Fruit fly (Drosophila melanogaster) whole organism, embryonic: ENCODE data around the gene CG12078.
A peak's percentile ranks its signal among the peaks of the same experiment; 100 is the strongest.

Experiments used
- Atf6 ChIP-seq: fragments of 200-800 bp; sonication (Bioruptor generic); IDR thresholded peaks from 2 replicates; pipeline ENCODE4 v1.3.6; 2022; ENCODE audit warnings: missing biosample characterization, missing genetic modification characterization
- B-H2 ChIP-seq: fragments of 200-800 bp; sonication (Bioruptor generic); optimal IDR thresholded peaks from 2 replicates; lab custom pipeline; 2018; ENCODE audit warnings: missing biosample characterization, mild to moderate bottlenecking, missing genetic modification characterization
- Bgb ChIP-seq: fragments of 200-800 bp; sonication (Bioruptor generic); IDR thresholded peaks from 2 replicates; pipeline ENCODE4 v1.3.6; 2022; ENCODE audit warnings: missing biosample characterization, missing genetic modification characterization; ENCODE audit not compliant: partially characterized antibody
- BtbVII ChIP-seq: fragments of 200-800 bp; sonication (Bioruptor generic); optimal IDR thresholded peaks from 3 replicates; lab custom pipeline; 2017; ENCODE audit warnings: missing biosample characterization, mild to moderate bottlenecking, missing genetic modification characterization
- CG10462 ChIP-seq: fragments of 200-800 bp; sonication (Bioruptor generic); optimal IDR thresholded peaks from 2 replicates; lab custom pipeline; 2016; ENCODE audit warnings: missing biosample characterization, missing genetic modification characterization
- CG11456 ChIP-seq: fragments of 200-800 bp; sonication (Bioruptor generic); IDR thresholded peaks from 3 replicates; pipeline ENCODE4 v1.3.6; 2022; ENCODE audit warnings: missing biosample characterization, missing genetic modification characterization
- CG11696 ChIP-seq: fragments of 200-800 bp; sonication (Bioruptor generic); IDR thresholded peaks from 2 replicates; pipeline ENCODE4 v1.3.6; 2022; ENCODE audit warnings: missing biosample characterization, missing genetic modification characterization
- CG12155 ChIP-seq: fragments of 200-800 bp; sonication (Bioruptor generic); optimal IDR thresholded peaks from 3 replicates; lab custom pipeline; 2016; ENCODE audit warnings: missing biosample characterization, missing genetic modification characterization
- CG17612 ChIP-seq: fragments of 200-800 bp; sonication (Bioruptor generic); IDR thresholded peaks from 2 replicates; pipeline ENCODE4 v1.3.6; 2022; ENCODE audit warnings: missing biosample characterization, missing genetic modification characterization
- CG2129 ChIP-seq: fragments of 200-800 bp; sonication (Bioruptor generic); IDR thresholded peaks from 2 replicates; pipeline ENCODE4 v1.3.6; 2022; ENCODE audit warnings: missing biosample characterization, missing genetic modification characterization; ENCODE audit not compliant: partially characterized antibody
- CG32772 ChIP-seq: fragments of 200-800 bp; sonication (Bioruptor generic); IDR thresholded peaks from 2 replicates; pipeline ENCODE4 v1.3.6; 2022; ENCODE audit warnings: missing biosample characterization, missing genetic modification characterization
- CG33557 ChIP-seq: fragments of 200-800 bp; sonication (Bioruptor generic); optimal IDR thresholded peaks from 2 replicates; lab custom pipeline; 2019; ENCODE audit warnings: missing biosample characterization, mild to moderate bottlenecking, missing genetic modification characterization, moderate library complexity
- CG42726 ChIP-seq: fragments of 200-800 bp; sonication (Bioruptor generic); IDR thresholded peaks from 2 replicates; pipeline ENCODE4 v1.3.6; 2022; ENCODE audit warnings: missing biosample characterization, missing genetic modification characterization; ENCODE audit not compliant: partially characterized antibody
- CG6254 ChIP-seq: fragments of 200-800 bp; sonication (Bioruptor generic); optimal IDR thresholded peaks from 3 replicates; lab custom pipeline; 2017; ENCODE audit warnings: mild to moderate bottlenecking, missing biosample characterization, missing genetic modification reagents, missing genetic modification characterization
- Doc3 ChIP-seq: fragments of 200-800 bp; sonication (Bioruptor generic); IDR thresholded peaks from 3 replicates; pipeline ENCODE4 v1.3.6; 2022; ENCODE audit warnings: missing biosample characterization, missing genetic modification characterization; ENCODE audit not compliant: partially characterized antibody
- Dref ChIP-seq: fragments of 200-800 bp; sonication (Bioruptor generic); IDR thresholded peaks from 2 replicates; pipeline ENCODE4 v1.3.6; 2022; ENCODE audit warnings: missing biosample characterization, missing genetic modification characterization
- E2f2 ChIP-seq: fragments of 200-800 bp; sonication (Bioruptor generic); IDR thresholded peaks from 2 replicates; pipeline ENCODE4 v1.3.6; 2022; ENCODE audit warnings: missing biosample characterization, missing genetic modification characterization
- Hand ChIP-seq: fragments of 200-800 bp; sonication (Bioruptor generic); optimal IDR thresholded peaks from 2 replicates; lab custom pipeline; 2017; ENCODE audit warnings: mild to moderate bottlenecking, missing biosample characterization, missing genetic modification reagents, missing genetic modification characterization
- MESR4 ChIP-seq: fragments of 200-800 bp; sonication (Bioruptor generic); optimal IDR thresholded peaks from 2 replicates; lab custom pipeline; 2018; ENCODE audit warnings: missing biosample characterization, mild to moderate bottlenecking, missing genetic modification characterization, moderate library complexity
- Rfx ChIP-seq: fragments of 200-800 bp; sonication (Bioruptor generic); IDR thresholded peaks from 2 replicates; pipeline ENCODE4 v1.3.6; 2022; ENCODE audit warnings: missing biosample characterization, missing genetic modification characterization
- Sry-β ChIP-seq: fragments of 200-800 bp; sonication (Bioruptor generic); optimal IDR thresholded peaks from 2 replicates; lab custom pipeline; 2018; ENCODE audit warnings: missing biosample characterization, mild to moderate bottlenecking, missing genetic modification characterization, moderate library complexity
- YL-1 ChIP-seq: fragments of 200-800 bp; sonication (Bioruptor generic); optimal IDR thresholded peaks from 3 replicates; lab custom pipeline; 2017; ENCODE audit warnings: missing biosample characterization, mild to moderate bottlenecking, missing genetic modification characterization
- bigmax ChIP-seq: fragments of 200-800 bp; sonication (Bioruptor generic); optimal IDR thresholded peaks from 2 replicates; lab custom pipeline; 2018; ENCODE audit warnings: missing biosample characterization, mild to moderate bottlenecking, missing genetic modification characterization
- bowl ChIP-seq: fragments of 200-800 bp; sonication (Bioruptor generic); IDR thresholded peaks from 2 replicates; pipeline ENCODE4 v1.3.6; 2022; ENCODE audit warnings: missing biosample characterization, missing genetic modification characterization
- cg ChIP-seq: fragments of 200-800 bp; sonication (Bioruptor generic); optimal IDR thresholded peaks from 3 replicates; lab custom pipeline; 2019; ENCODE audit warnings: missing biosample characterization, mild to moderate bottlenecking, missing genetic modification characterization, moderate library complexity
- ems ChIP-seq: fragments of 200-800 bp; sonication (Bioruptor generic); optimal IDR thresholded peaks from 3 replicates; lab custom pipeline; 2016; ENCODE audit warnings: missing biosample characterization, missing genetic modification characterization
- ftz-f1 ChIP-seq: fragments of 200-800 bp; sonication (Bioruptor generic); optimal IDR thresholded peaks from 2 replicates; lab custom pipeline; 2016; ENCODE audit warnings: missing biosample characterization, missing genetic modification characterization
- gsb-n ChIP-seq: fragments of 200-800 bp; sonication (Bioruptor generic); optimal IDR thresholded peaks from 3 replicates; lab custom pipeline; 2018; ENCODE audit warnings: missing biosample characterization, mild to moderate bottlenecking, missing genetic modification characterization
- jigr1 ChIP-seq: fragments of 200-800 bp; sonication (Bioruptor generic); IDR thresholded peaks from 3 replicates; pipeline ENCODE4 v1.3.6; 2022; ENCODE audit warnings: missing biosample characterization, missing genetic modification characterization
- jumu ChIP-seq: fragments of 200-800 bp; sonication (Bioruptor generic); optimal IDR thresholded peaks from 3 replicates; lab custom pipeline; 2016; ENCODE audit warnings: missing biosample characterization, missing genetic modification characterization
- mam ChIP-seq: fragments of 200-800 bp; sonication (Bioruptor generic); optimal IDR thresholded peaks from 3 replicates; lab custom pipeline; 2016; ENCODE audit warnings: missing biosample characterization, missing genetic modification characterization
- mirr ChIP-seq: fragments of 200-800 bp; sonication (Bioruptor generic); optimal IDR thresholded peaks from 3 replicates; lab custom pipeline; 2018; ENCODE audit warnings: missing biosample characterization, mild to moderate bottlenecking, missing genetic modification characterization
- nom ChIP-seq: fragments of 200-800 bp; sonication (Bioruptor generic); optimal IDR thresholded peaks from 2 replicates; lab custom pipeline; 2017; ENCODE audit warnings: missing biosample characterization, missing genetic modification characterization, mild to moderate bottlenecking, moderate library complexity, missing genetic modification reagents
- onecut ChIP-seq: fragments of 200-800 bp; sonication (Bioruptor generic); IDR thresholded peaks from 2 replicates; pipeline ENCODE4 v1.3.6; 2022; ENCODE audit warnings: missing biosample characterization, missing genetic modification characterization
- p53 ChIP-seq: fragments of 200-800 bp; sonication (Bioruptor generic); optimal IDR thresholded peaks from 2 replicates; lab custom pipeline; 2016; ENCODE audit warnings: missing biosample characterization, missing genetic modification characterization
- pros ChIP-seq: fragments of 200-800 bp; sonication (Bioruptor generic); optimal IDR thresholded peaks from 3 replicates; lab custom pipeline; 2019; ENCODE audit warnings: missing biosample characterization, mild to moderate bottlenecking, missing genetic modification characterization, moderate library complexity
- psq ChIP-seq: fragments of 200-800 bp; sonication (Bioruptor generic); optimal IDR thresholded peaks from 2 replicates; lab custom pipeline; 2017; ENCODE audit warnings: missing biosample characterization, missing genetic modification characterization
- pzg ChIP-seq: fragments of 200-800 bp; sonication (Bioruptor generic); optimal IDR thresholded peaks from 3 replicates; lab custom pipeline; 2018; ENCODE audit warnings: missing biosample characterization, mild to moderate bottlenecking, missing genetic modification characterization, moderate library complexity
- sens ChIP-seq: fragments of 200-800 bp; sonication (Bioruptor generic); peaks from one replicate; lab custom pipeline; 2016; ENCODE audit warnings: missing biosample characterization, missing genetic modification characterization
- sens-2 ChIP-seq: fragments of 200-800 bp; sonication (Bioruptor generic); IDR thresholded peaks from 2 replicates; pipeline ENCODE4 v1.3.6; 2022; ENCODE audit warnings: missing biosample characterization, missing genetic modification characterization
- sim ChIP-seq: fragments of 200-800 bp; sonication (Bioruptor generic); IDR thresholded peaks from 2 replicates; pipeline ENCODE4 v1.3.6; 2022; ENCODE audit warnings: missing biosample characterization, missing genetic modification characterization
- slbo ChIP-seq: fragments of 200-800 bp; sonication (Bioruptor generic); IDR thresholded peaks from 2 replicates; pipeline ENCODE4 v1.3.6; 2022; ENCODE audit warnings: missing biosample characterization, missing genetic modification characterization
- slp2 ChIP-seq: fragments of 200-800 bp; sonication (Bioruptor generic); optimal IDR thresholded peaks from 2 replicates; lab custom pipeline; 2016; ENCODE audit warnings: missing biosample characterization, missing genetic modification characterization
- sob ChIP-seq: fragments of 200-800 bp; sonication (Bioruptor generic); IDR thresholded peaks from 2 replicates; pipeline ENCODE4 v1.3.6; 2022; ENCODE audit warnings: missing biosample characterization, missing genetic modification characterization
- tin ChIP-seq: fragments of 200-800 bp; sonication (Bioruptor generic); optimal IDR thresholded peaks from 3 replicates; lab custom pipeline; 2016; ENCODE audit warnings: missing biosample characterization, missing genetic modification characterization
- vfl ChIP-seq: fragments of 200-800 bp; sonication (Bioruptor generic); optimal IDR thresholded peaks from 2 replicates; lab custom pipeline; 2016; ENCODE audit warnings: missing biosample characterization, missing genetic modification characterization
- zen2 ChIP-seq: fragments of 200-800 bp; sonication (Bioruptor generic); IDR thresholded peaks from 3 replicates; pipeline ENCODE4 v1.3.6; 2022; ENCODE audit warnings: missing biosample characterization, missing genetic modification characterization; ENCODE audit not compliant: partially characterized antibody

CG12078 gene

DNA sequence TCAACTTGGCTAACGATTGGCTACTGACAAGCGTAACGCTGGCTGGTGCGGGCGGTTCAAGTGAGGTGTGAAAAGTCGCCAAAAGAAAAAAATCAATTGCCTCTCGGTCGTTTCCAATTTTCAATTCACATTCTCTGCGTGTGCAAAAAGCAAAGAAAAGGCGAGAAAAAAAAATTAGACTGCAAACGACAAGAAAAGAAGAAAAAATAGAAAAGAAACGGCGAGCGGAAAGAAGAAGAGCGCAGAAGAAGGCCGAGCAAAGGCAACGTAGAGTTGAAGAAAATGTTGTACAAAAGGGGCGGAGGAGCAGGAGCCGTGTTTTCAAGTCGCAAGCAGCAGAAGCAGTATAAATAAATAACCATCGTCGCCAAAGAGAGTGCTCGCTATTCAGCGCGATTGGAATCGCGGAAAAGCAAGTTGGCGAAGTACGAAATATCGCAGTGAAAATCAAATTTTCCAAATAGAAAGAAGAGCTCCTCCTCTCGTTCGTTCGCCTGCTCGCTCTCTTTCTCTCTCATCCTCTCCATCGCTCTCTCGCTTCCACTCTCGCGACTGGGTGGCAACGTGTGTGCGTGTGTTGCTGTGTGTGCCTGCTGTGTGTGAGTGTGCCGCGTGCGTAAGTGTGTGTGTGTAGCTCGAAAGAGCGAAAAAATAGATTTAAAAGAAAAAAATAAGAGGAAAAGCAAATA lies 18.2 kb downstream of the CG12078 start (continued):
- peak; percentile 50; the same call in 1 of the 2 replicates for TF ChIP-seq Atf6 (GFP tag; lab: Robert Waterston, UW)
- TF ChIP-seq CG6254 (GFP tag; lab: Kevin White, UChicago), result peak; percentile 20
- TF ChIP-seq psq, result peak; percentile 18
- TF ChIP-seq Doc3 (GFP tag; lab: Robert Waterston, UW), result 0 out of 3 replicates have a peak, but pooled peaks have one; percentile 5
- peak; percentile 54 for TF ChIP-seq Hand
- TF ChIP-seq B-H2 (GFP tag; lab: Kevin White, UChicago), result peak; percentile 14
- peak; percentile 51 for TF ChIP-seq BtbVII
- TF ChIP-seq vfl (GFP tag; lab: Kevin White, UChicago), result peak; percentile 9
- TF ChIP-seq ems (GFP tag; lab: Kevin White, UChicago), result no peak
- TF ChIP-seq zen2 (GFP tag; lab: Robert Waterston, UW), result 0 out of 3 replicates have a peak, but pooled peaks have one; percentile 15
- peak; percentile 34 for TF ChIP-seq ftz-f1 (GFP tag; lab: Kevin White, UChicago)
- peak; percentile 23 for TF ChIP-seq MESR4 (GFP tag; lab: Kevin White, UChicago)
- TF ChIP-seq nom, result peak; percentile 68
- TF ChIP-seq pzg (GFP tag; lab: Kevin White, UChicago), result peak; percentile 7
- TF ChIP-seq sens (GFP tag; lab: Kevin White, UChicago), result peak; percentile 10
- TF ChIP-seq onecut, result peak; percentile 6; the same call in 1 of the 2 replicates
- TF ChIP-seq pros, result peak; percentile 58
- peak; percentile 19 for TF ChIP-seq CG12155
- TF ChIP-seq CG11696, result no peak
- no peak for TF ChIP-seq slbo (GFP tag; lab: Robert Waterston, UW)
- TF ChIP-seq YL-1, result peak; percentile 8

DNA sequence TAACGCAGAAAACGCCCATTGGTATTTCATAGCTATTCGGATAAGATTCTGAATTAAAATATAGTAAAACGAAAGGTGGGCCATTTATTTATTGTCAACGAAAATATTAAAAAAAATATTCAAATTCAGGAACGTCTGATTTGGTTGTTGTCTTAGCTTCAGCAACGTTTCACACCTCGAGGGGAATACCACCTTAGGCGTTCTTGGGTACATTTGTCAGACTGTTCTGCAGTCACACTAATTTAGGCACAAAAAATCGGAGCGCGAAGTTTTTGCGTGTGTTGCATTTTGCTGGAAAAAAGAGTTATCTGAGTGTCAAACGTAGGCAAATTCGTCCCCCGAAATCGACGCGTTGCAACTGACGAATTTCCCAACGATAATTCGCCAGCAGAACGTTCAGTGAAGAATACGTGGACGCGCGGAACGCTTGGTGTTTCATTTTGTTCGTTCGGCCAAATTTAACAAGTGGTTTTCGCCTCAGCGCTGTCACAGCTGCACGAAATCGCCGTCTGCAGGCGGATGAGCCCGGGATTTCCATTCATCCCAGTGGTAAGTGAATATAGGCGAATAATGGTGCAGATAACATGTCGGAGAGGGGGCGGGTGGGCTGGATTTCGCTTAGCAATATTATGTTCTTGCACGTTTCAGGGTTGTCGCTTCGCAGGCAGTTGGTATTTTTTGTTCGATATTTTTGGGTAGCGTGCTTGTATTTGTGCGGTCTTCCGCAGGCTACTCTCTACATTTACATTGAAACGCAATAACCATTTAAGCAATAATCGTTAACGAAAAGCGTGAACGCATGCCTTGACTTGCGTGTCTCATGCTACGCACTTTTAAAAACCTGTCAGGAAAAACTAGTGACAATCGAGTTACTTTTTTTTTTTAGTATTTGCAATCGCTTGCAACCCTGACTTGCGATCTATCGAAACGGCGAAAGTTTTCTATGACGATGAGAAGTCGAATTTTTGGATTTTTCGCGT lies 19.1 kb downstream of the CG12078 start, which contains the start of gene Larp4B:
Gene Larp4B (plus strand): TSS at position 99 of the 980 bp plus-strand sequence.
- peak; percentile 45 for TF ChIP-seq Rfx (GFP tag; lab: Robert Waterston, UW)
- TF ChIP-seq CG42726 (GFP tag; lab: Robert Waterston, UW), result 0 out of 2 replicates have a peak, but pooled peaks have one; percentile 46
- TF ChIP-seq Dref, result peak; percentile 59
- TF ChIP-seq sim, result no peak
- no peak for TF ChIP-seq sens-2
- TF ChIP-seq CG33557 (GFP tag; lab: Kevin White, UChicago), result no peak
- TF ChIP-seq sob (GFP tag; lab: Robert Waterston, UW), result no peak; the same call in none of the 2 replicates
- no peak for TF ChIP-seq Sry-β
- TF ChIP-seq tin, result no peak
- TF ChIP-seq CG32772 (GFP tag; lab: Robert Waterston, UW), result no peak
- TF ChIP-seq CG11456 (GFP tag; lab: Robert Waterston, UW), result no peak
- no peak for TF ChIP-seq slp2 (GFP tag; lab: Kevin White, UChicago)
- peak; percentile 19 for TF ChIP-seq bigmax (GFP tag; lab: Kevin White, UChicago)
- peak; percentile 51 for TF ChIP-seq p53 (GFP tag; lab: Kevin White, UChicago)
- peak; percentile 28 for TF ChIP-seq mam (GFP tag; lab: Kevin White, UChicago)
- no peak for TF ChIP-seq CG17612 (GFP tag; lab: Robert Waterston, UW)
- TF ChIP-seq cg (GFP tag; lab: Kevin White, UChicago), result no peak
- TF ChIP-seq Bgb (GFP tag; lab: Robert Waterston, UW), result no peak
- TF ChIP-seq mirr, result no peak
- TF ChIP-seq jigr1 (GFP tag; lab: Robert Waterston, UW), result no peak
- no peak for TF ChIP-seq CG10462
- peak; percentile 53 for TF ChIP-seq CG2129 (GFP tag; lab: Robert Waterston, UW)
- TF ChIP-seq gsb-n, result no peak
- TF ChIP-seq jumu (GFP tag; lab: Kevin White, UChicago), result peak; percentile 4
- TF ChIP-seq bowl (GFP tag; lab: Robert Waterston, UW), result no peak
- peak; percentile 79 for TF ChIP-seq E2f2 (GFP tag; lab: Robert Waterston, UW)
- peak; percentile 89 for TF ChIP-seq pzg (GFP tag; lab: Kevin White, UChicago)
